Fruit fly (Drosophila melanogaster): ENCODE results near the gene Srp72.

The Srp72 gene

dm6 chr3R:20588480-20588785 is at the start of gene Srp72:
Gene Srp72, plus strand, starts transcription at chr3R:20588711.
- TF ChIP-seq CG34367 (tag; optimal IDR thresholded peaks at IDR 0.05) (no peak), CG8159 (tag; optimal IDR thresholded peaks at IDR 0.05) (peak; percentile 47), CG12605 (GFP tag; IDR thresholded peaks at IDR 0.05) (peak; percentile 24; the same call in 1 of the 2 replicates), Snoo (tag; optimal IDR thresholded peaks at IDR 0.05) (no peak), CG9948 (tag; optimal IDR thresholded peaks at IDR 0.05) (peak; percentile 10), gl (tag; optimal IDR thresholded peaks at IDR 0.05) (no peak), CG32121 (GFP tag; IDR thresholded peaks at IDR 0.05) (0 out of 2 replicates have a peak, but pooled peaks have one; percentile 13), D1 (tag; optimal IDR thresholded peaks at IDR 0.05) (no peak), CG17806 (tag; optimal IDR thresholded peaks at IDR 0.05) (peak; percentile 54), EcR (GFP tag; optimal IDR thresholded peaks at IDR 0.05) (no peak), Ets98B (GFP tag; IDR thresholded peaks at IDR 0.05) (peak; percentile 34), CG8301 (tag; optimal IDR thresholded peaks at IDR 0.05) (no peak), CG13204 (GFP tag; optimal IDR thresholded peaks at IDR 0.05) (no peak), CG10348 (GFP tag; IDR thresholded peaks at IDR 0.05) (no peak), CG14655 (GFP tag; optimal IDR thresholded peaks at IDR 0.05) (no peak), CG15710 (tag; optimal IDR thresholded peaks at IDR 0.05) (peak; percentile 39), rn (GFP tag; IDR thresholded peaks at IDR 0.05) (no peak), fd96Ca (GFP tag; IDR thresholded peaks at IDR 0.05) (no peak), Pif1B (GFP tag; optimal IDR thresholded peaks at IDR 0.05) (no peak), CG4496 (GFP tag; IDR thresholded peaks at IDR 0.05) (peak; percentile 41; the same call in 2 of the 3 replicates), Pif1A (GFP tag; optimal IDR thresholded peaks at IDR 0.05) (peak; percentile 6)

dm6 chr3R:20542283-20543144 is 46.0 kb upstream of the Srp72 start:
- TF ChIP-seq CG4496 (GFP tag; IDR thresholded peaks at IDR 0.05) (peak; percentile 57; the same call in 1 of the 3 replicates), CG12605 (GFP tag; IDR thresholded peaks at IDR 0.05) (no peak)

dm6 chr3R:20543220-20543619 is 45.3 kb upstream of the Srp72 start:
- no peak for TF ChIP-seq D1 (tag; optimal IDR thresholded peaks at IDR 0.05)

dm6 chr3R:20543719-20544118 is 44.8 kb upstream of the Srp72 start:
- no peak for TF ChIP-seq Pif1A (GFP tag; optimal IDR thresholded peaks at IDR 0.05)
- no peak for TF ChIP-seq CG34367 (tag; optimal IDR thresholded peaks at IDR 0.05)
- no peak for TF ChIP-seq D1 (tag; optimal IDR thresholded peaks at IDR 0.05)
- no peak for TF ChIP-seq Ets98B (GFP tag; IDR thresholded peaks at IDR 0.05)
- TF ChIP-seq gl (tag; optimal IDR thresholded peaks at IDR 0.05), result no peak
- TF ChIP-seq Pif1B (GFP tag; optimal IDR thresholded peaks at IDR 0.05), result no peak

- TF ChIP-seq CG13204 (GFP tag; optimal IDR thresholded peaks at IDR 0.05) (no peak), CG14655 (GFP tag; optimal IDR thresholded peaks at IDR 0.05) (no peak), CG4496 (GFP tag; IDR thresholded peaks at IDR 0.05) (no peak), CG9948 (tag; optimal IDR thresholded peaks at IDR 0.05) (no peak), D1 (tag; optimal IDR thresholded peaks at IDR 0.05) (no peak), CG10348 (GFP tag; IDR thresholded peaks at IDR 0.05) (no peak), Pif1B (GFP tag; optimal IDR thresholded peaks at IDR 0.05) (no peak), Pif1A (GFP tag; optimal IDR thresholded peaks at IDR 0.05) (no peak)
Measured at dm6 chr3R:20544952-20545351, 43.6 kb upstream of the Srp72 start.

- TF ChIP-seq CG8159 (tag; optimal IDR thresholded peaks at IDR 0.05) (no peak), CG4496 (GFP tag; IDR thresholded peaks at IDR 0.05) (0 out of 3 replicates have a peak, but pooled peaks have one; percentile 40), CG32121 (GFP tag; IDR thresholded peaks at IDR 0.05) (peak; percentile 26; the same call in 1 of the 2 replicates), fd96Ca (GFP tag; IDR thresholded peaks at IDR 0.05) (peak; percentile 23; the same call in 1 of the 3 replicates), CG12605 (GFP tag; IDR thresholded peaks at IDR 0.05) (0 out of 2 replicates have a peak, but pooled peaks have one; percentile 28), Ets98B (GFP tag; IDR thresholded peaks at IDR 0.05) (peak; percentile 45; the same call in 1 of the 2 replicates)
Measured at dm6 chr3R:20545678-20546077, 42.8 kb upstream of the Srp72 start.

- no peak for TF ChIP-seq CG34367 (tag; optimal IDR thresholded peaks at IDR 0.05)
- 0 out of 3 replicates have a peak, but pooled peaks have one; percentile 6 for TF ChIP-seq CG4496 (GFP tag; IDR thresholded peaks at IDR 0.05)
- no peak for TF ChIP-seq CG10348 (GFP tag; IDR thresholded peaks at IDR 0.05)
- TF ChIP-seq Pif1A (GFP tag; optimal IDR thresholded peaks at IDR 0.05), result peak; percentile 17
- 0 out of 3 replicates have a peak, but pooled peaks have one; percentile 20 for TF ChIP-seq fd96Ca (GFP tag; IDR thresholded peaks at IDR 0.05)
- TF ChIP-seq CG17806 (tag; optimal IDR thresholded peaks at IDR 0.05), result no peak
- TF ChIP-seq EcR (GFP tag; optimal IDR thresholded peaks at IDR 0.05), result no peak
- peak; percentile 18 for TF ChIP-seq CG14655 (GFP tag; optimal IDR thresholded peaks at IDR 0.05)
Measured at dm6 chr3R:20546662-20547620, 41.6 kb upstream of the Srp72 start.

Measured in whole organism, pupa.